Worm (Caenorhabditis elegans) whole organism, early embryonic: ENCODE measurements around the gene F35C11.3.

Experiments
- B0310.2 ChIP-seq: sonication (generic microtip); optimal IDR thresholded peaks from 2 replicates; lab custom pipeline; 2016; ENCODE audit warnings: mild to moderate bottlenecking, missing genetic modification characterization, missing compliant biosample characterization
- F13C5.2 ChIP-seq: sonication (generic microtip); optimal IDR thresholded peaks from 2 replicates; lab custom pipeline; 2017; ENCODE audit warnings: mild to moderate bottlenecking, missing genetic modification characterization, inconsistent platforms, missing compliant biosample characterization
- aly-1 ChIP-seq: sonication (generic microtip); optimal IDR thresholded peaks from 2 replicates; lab custom pipeline; 2016; ENCODE audit warnings: missing genetic modification characterization, missing compliant biosample characterization
- ama-1 ChIP-seq: fragments of 150-350 bp; optimal IDR thresholded peaks from 2 replicates; lab custom pipeline; 2014
- ceh-13 ChIP-seq: fragments of 200-800 bp; sonication (Bioruptor generic); optimal IDR thresholded peaks from 2 replicates; lab custom pipeline; 2018; ENCODE audit warnings: mild to moderate bottlenecking, missing genetic modification characterization, missing compliant biosample characterization
- ceh-36 ChIP-seq: sonication (generic microtip); optimal IDR thresholded peaks from 2 replicates; lab custom pipeline; 2016; ENCODE audit warnings: missing genetic modification characterization, inconsistent platforms, missing compliant biosample characterization
- ets-7 ChIP-seq: sonication (generic microtip); optimal IDR thresholded peaks from 2 replicates; lab custom pipeline; 2016; ENCODE audit warnings: missing genotype, missing genetic modification characterization, missing compliant biosample characterization
- flt-1 ChIP-seq: fragments of 200-800 bp; sonication (Bioruptor generic); IDR thresholded peaks from 2 replicates; pipeline ENCODE4 v1.3.6; 2022; ENCODE audit warnings: missing genetic modification characterization, missing compliant biosample characterization
- hmbx-1 ChIP-seq: sonication (generic microtip); optimal IDR thresholded peaks from 2 replicates; lab custom pipeline; 2016; ENCODE audit warnings: mild to moderate bottlenecking, missing genetic modification characterization, missing compliant biosample characterization
- hmg-4 ChIP-seq: fragments of 200-800 bp; sonication (Bioruptor generic); optimal IDR thresholded peaks from 2 replicates; lab custom pipeline; 2018; ENCODE audit warnings: mild to moderate bottlenecking, missing genetic modification characterization, missing compliant biosample characterization
- hnd-1 ChIP-seq: sonication (generic microtip); optimal IDR thresholded peaks from 2 replicates; lab custom pipeline; 2016; ENCODE audit warnings: missing genetic modification characterization, missing compliant biosample characterization
- pes-1 ChIP-seq: fragments of 200-800 bp; sonication (Bioruptor generic); IDR thresholded peaks from 2 replicates; pipeline ENCODE4 v1.3.6; 2022; ENCODE audit warnings: missing genetic modification reagents, missing genetic modification characterization, missing compliant biosample characterization
- scrt-1 ChIP-seq: fragments of 200-800 bp; sonication (Bioruptor generic); IDR thresholded peaks from 2 replicates; pipeline ENCODE4 v1.3.6; 2022; ENCODE audit warnings: missing genetic modification characterization, missing compliant biosample characterization
- sea-1 ChIP-seq: fragments of 200-800 bp; sonication (Bioruptor generic); conservative IDR thresholded peaks from 2 replicates; pipeline ENCODE4 v1.3.6; 2022; ENCODE audit warnings: missing genetic modification characterization, missing compliant biosample characterization
- tbx-11 ChIP-seq: fragments of 200-800 bp; sonication (Bioruptor generic); IDR thresholded peaks from 2 replicates; pipeline ENCODE4 v1.3.6; 2022; ENCODE audit warnings: missing genetic modification characterization, missing compliant biosample characterization
- tbx-37 ChIP-seq: fragments of 200-800 bp; sonication (Bioruptor generic); conservative IDR thresholded peaks from 2 replicates; pipeline ENCODE4 v1.3.6; 2022; ENCODE audit warnings: missing genetic modification reagents, missing genetic modification characterization, missing compliant biosample characterization
- tra-4 ChIP-seq: sonication (generic microtip); optimal IDR thresholded peaks from 2 replicates; lab custom pipeline; 2017; ENCODE audit warnings: missing genetic modification characterization, missing compliant biosample characterization

Gene F35C11.3

ce11 chrII:8249710-8250109, 3.1 kb downstream of the F35C11.3 start:
- no peak for TF ChIP-seq aly-1 (tag; lab: Kevin White, UChicago)
- no peak for TF ChIP-seq B0310.2
- TF ChIP-seq tbx-37 (GFP tag; lab: Robert Waterston, UW): no peak

DNA sequence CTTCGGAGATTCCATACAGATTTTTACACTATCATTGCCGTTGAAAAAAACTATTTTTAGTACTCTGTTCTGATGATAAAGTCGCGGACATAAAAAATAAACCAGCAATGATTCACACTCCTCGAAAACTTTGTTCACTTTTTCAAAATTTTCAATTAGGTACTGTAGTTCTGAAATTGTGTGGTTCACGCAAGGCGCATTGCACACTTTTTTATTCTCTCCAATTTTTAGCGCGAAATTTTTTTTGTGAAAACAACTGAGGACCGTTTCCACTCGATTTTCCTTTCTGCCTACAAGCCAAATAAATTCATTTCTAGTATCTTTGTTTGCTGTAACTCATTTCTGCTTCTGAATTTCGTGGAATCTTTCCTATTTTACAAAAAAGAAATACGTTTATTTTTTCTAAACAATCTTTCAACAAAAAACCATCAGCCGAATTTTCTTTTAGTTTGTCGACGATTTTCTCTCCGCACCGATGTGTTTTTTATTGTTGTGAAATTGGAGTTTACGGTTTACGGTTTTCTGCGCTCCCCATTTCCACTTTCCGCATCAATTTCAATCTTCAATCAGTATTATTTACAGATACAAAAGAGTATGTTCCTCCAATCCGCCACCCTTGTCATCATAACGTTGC, 6.7 kb downstream of the F35C11.3 start, which contains the start of gene F35C11.5:
Gene F35C11.5 (plus strand): TSS at position 584 of the 634 bp plus-strand sequence.
- TF ChIP-seq ceh-36 (tag; lab: Kevin White, UChicago) (no peak), ceh-13 (no peak), aly-1 (tag; lab: Kevin White, UChicago) (no peak), scrt-1 (GFP tag; lab: Robert Waterston, UW) (no peak), pes-1 (GFP tag; lab: Robert Waterston, UW) (no peak), hmbx-1 (no peak), flt-1 (no peak), tbx-11 (GFP tag; lab: Robert Waterston, UW) (no peak), F13C5.2 (tag; lab: Kevin White, UChicago) (no peak), B0310.2 (no peak), tbx-37 (GFP tag; lab: Robert Waterston, UW) (no peak), tra-4 (tag; lab: Kevin White, UChicago) (no peak), hmg-4 (GFP tag; lab: Kevin White, UChicago) (no peak), ets-7 (no peak), hnd-1 (tag; lab: Kevin White, UChicago) (no peak)

- TF ChIP-seq ceh-13 (no peak), hnd-1 (tag; lab: Kevin White, UChicago) (no peak), tbx-37 (GFP tag; lab: Robert Waterston, UW) (no peak), ceh-36 (tag; lab: Kevin White, UChicago) (no peak), aly-1 (tag; lab: Kevin White, UChicago) (no peak), tbx-11 (GFP tag; lab: Robert Waterston, UW) (no peak), hmbx-1 (no peak)
Measured at ce11 chrII:8256013-8256412, 9.4 kb downstream of the F35C11.3 start, which contains the start of gene F35C11.7. Gene F35C11.7, plus strand, starts transcription at chrII:8256313.

- TF ChIP-seq hmbx-1: no peak
- TF ChIP-seq ceh-13: no peak
- no peak for TF ChIP-seq pes-1 (GFP tag; lab: Robert Waterston, UW)
- TF ChIP-seq aly-1 (tag; lab: Kevin White, UChicago): no peak
- TF ChIP-seq tra-4 (tag; lab: Kevin White, UChicago): no peak
- TF ChIP-seq tbx-37 (GFP tag; lab: Robert Waterston, UW): no peak
- TF ChIP-seq flt-1: no peak
- no peak for TF ChIP-seq tbx-11 (GFP tag; lab: Robert Waterston, UW)
- no peak for TF ChIP-seq sea-1 (GFP tag; lab: Robert Waterston, UW)
- TF ChIP-seq hmg-4 (GFP tag; lab: Kevin White, UChicago): no peak
- no peak for TF ChIP-seq scrt-1 (GFP tag; lab: Robert Waterston, UW)
- TF ChIP-seq ets-7: no peak
- no peak for TF ChIP-seq ama-1
- no peak for TF ChIP-seq F13C5.2 (tag; lab: Kevin White, UChicago)
- no peak for TF ChIP-seq ceh-36 (tag; lab: Kevin White, UChicago)
- no peak for TF ChIP-seq hnd-1 (tag; lab: Kevin White, UChicago)
- no peak for TF ChIP-seq B0310.2
Measured at ce11 chrII:8259038-8259437, 12.5 kb downstream of the F35C11.3 start, which contains the start of gene F35C11.6. Gene F35C11.6, minus strand, starts transcription at chrII:8259138.

DNA sequence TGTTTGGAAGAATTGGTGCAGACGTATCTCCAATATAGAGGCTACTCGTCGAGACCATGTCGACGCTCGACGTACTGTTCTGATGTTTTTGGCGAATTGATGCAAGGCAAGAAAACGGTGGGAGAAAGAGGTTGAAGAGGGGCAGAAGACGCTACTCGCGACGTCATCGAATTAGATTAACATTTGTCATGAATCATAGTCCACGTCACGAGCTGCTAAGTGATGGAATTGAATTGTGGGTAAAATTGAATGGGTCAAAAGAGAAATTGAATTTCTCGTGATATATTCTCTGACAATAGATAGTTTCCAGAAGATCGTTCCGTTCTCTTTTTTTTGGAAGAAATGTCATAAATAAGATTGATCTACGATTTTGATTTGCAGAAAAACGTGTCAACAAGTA, 13.1 kb downstream of the F35C11.3 start:
- TF ChIP-seq scrt-1 (GFP tag; lab: Robert Waterston, UW) (no peak), aly-1 (tag; lab: Kevin White, UChicago) (no peak), sea-1 (GFP tag; lab: Robert Waterston, UW) (no peak), tbx-11 (GFP tag; lab: Robert Waterston, UW) (no peak), ama-1 (no peak), B0310.2 (no peak)

DNA sequence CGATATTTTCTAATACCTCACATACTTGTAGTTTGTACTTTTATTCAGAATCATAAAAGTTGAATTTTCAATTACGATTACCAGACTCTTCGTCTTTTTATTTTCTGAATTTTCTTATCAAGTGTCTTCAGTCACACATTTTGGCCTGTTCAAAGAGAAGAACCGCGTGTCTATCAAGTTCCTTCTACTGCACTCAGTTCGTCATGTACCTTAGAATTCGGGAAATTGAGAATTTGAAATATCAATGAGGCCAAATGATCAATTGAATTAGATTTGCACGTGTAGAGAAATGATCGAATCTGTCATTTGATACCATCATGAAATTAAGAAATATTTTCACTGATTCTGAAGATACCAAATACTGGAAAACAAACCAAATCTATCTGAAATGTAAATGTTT, 17.0 kb downstream of the F35C11.3 start:
- no peak for TF ChIP-seq scrt-1 (GFP tag; lab: Robert Waterston, UW)
- no peak for TF ChIP-seq hnd-1 (tag; lab: Kevin White, UChicago)

ce11 chrII:8264619-8265018, 18.0 kb downstream of the F35C11.3 start, which contains the start of gene srdh-1:
Gene srdh-1, plus strand, starts transcription at chrII:8264661.
- TF ChIP-seq B0310.2 (no peak), aly-1 (tag; lab: Kevin White, UChicago) (no peak), hnd-1 (tag; lab: Kevin White, UChicago) (no peak), pes-1 (GFP tag; lab: Robert Waterston, UW) (no peak), ama-1 (no peak), hmg-4 (GFP tag; lab: Kevin White, UChicago) (no peak), scrt-1 (GFP tag; lab: Robert Waterston, UW) (no peak), ets-7 (no peak), ceh-36 (tag; lab: Kevin White, UChicago) (no peak), ceh-13 (no peak)

DNA sequence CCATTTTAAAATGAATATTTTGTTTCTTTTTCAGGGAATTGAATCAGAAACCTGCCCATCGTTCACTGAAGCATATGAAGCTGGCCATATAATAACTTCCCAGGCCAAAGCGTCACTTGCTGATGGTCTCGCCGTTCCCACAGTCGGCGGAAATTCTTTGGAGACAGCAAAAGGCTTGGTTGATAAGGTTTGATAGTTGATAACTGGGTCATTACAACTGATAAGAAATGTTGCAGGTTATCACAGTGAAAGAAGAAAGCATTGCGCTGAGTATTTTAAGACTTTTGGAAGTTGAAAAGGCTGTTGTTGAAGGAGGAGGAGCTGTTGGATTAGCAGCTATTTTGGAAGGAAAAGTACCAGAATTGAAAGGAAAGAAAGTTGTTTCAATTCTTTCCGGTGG, 20.0 kb downstream of the F35C11.3 start:
- TF ChIP-seq flt-1 (no peak), ama-1 (no peak), F13C5.2 (tag; lab: Kevin White, UChicago) (no peak)
